Fruit fly (Drosophila melanogaster): ENCODE data around the gene CG18130.

CG18130 gene

DNA sequence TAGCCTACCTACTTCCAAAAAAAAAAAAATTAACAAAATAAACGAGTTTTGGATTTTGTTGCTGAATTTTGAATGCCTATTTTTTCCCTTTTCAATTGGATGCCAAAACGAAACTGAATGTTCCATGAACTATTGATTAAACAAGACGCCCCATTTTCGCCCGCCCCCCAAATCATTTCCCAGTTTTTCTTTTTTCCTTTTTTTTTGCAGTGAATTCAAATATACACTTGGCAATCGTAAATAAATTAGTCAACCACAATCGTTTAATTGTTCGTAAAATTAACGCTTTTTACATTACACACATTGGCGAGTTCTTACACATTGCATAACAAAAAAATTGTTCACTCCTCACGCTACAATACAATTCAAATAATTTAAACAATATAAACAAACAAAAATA lies at the start of gene CG18130:
TSS of gene CG18130 (minus strand) at position 101 of the 400 bp plus-strand sequence.
- TF ChIP-seq Clk (GFP tag; optimal IDR thresholded peaks at IDR 0.05) = no peak
- TF ChIP-seq CG12768 (GFP tag; optimal IDR thresholded peaks at IDR 0.05) = no peak
- TF ChIP-seq cnc (optimal IDR thresholded peaks at IDR 0.05) = no peak
- TF ChIP-seq CG14711 (tag; optimal IDR thresholded peaks at IDR 0.05) = no peak
- TF ChIP-seq toe (GFP tag; optimal IDR thresholded peaks at IDR 0.05) = no peak
- TF ChIP-seq CG33017 (tag; optimal IDR thresholded peaks at IDR 0.05) = no peak
- no peak for TF ChIP-seq CG7045 (GFP tag; optimal IDR thresholded peaks at IDR 0.05)
- no peak for TF ChIP-seq bab1 (GFP tag; optimal IDR thresholded peaks at IDR 0.05)
- TF ChIP-seq pad (GFP tag; optimal IDR thresholded peaks at IDR 0.05) = no peak
- TF ChIP-seq cic (GFP tag; optimal IDR thresholded peaks at IDR 0.05) = no peak
- no peak for TF ChIP-seq tj (GFP tag; optimal IDR thresholded peaks at IDR 0.05)
- no peak for TF ChIP-seq CG5204 (GFP tag; optimal IDR thresholded peaks at IDR 0.05)
- no peak for TF ChIP-seq CG7101 (tag; optimal IDR thresholded peaks at IDR 0.05)
- TF ChIP-seq ovo (GFP tag; optimal IDR thresholded peaks at IDR 0.05) = no peak
- no peak for TF ChIP-seq Mnt (GFP tag; optimal IDR thresholded peaks at IDR 0.05)

DNA sequence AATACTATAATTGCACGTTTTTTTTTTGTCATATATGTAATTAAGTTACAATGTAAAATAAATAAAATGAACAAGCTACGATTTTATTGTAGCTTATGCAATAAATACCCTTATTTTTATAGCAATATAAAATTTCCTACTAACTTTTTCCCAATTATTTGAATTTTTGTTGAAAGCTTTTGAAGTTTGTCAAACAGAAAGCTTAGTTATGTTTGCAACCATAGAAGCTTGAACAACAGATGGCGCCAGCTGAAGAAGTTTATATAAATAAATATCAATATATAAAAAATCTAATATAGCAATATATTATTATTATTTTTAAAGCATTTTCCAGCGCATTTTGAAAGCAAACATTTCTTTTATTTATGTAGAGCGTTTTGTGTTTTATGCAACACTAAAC lies 42.6 kb upstream of the CG18130 start:
- TF ChIP-seq CG5204 (GFP tag; optimal IDR thresholded peaks at IDR 0.05) = no peak
- peak; percentile 47 for TF ChIP-seq bab1 (GFP tag; optimal IDR thresholded peaks at IDR 0.05)
- TF ChIP-seq Clk (GFP tag; optimal IDR thresholded peaks at IDR 0.05) = no peak

- TF ChIP-seq CG5204 (GFP tag; optimal IDR thresholded peaks at IDR 0.05) = no peak
- TF ChIP-seq CG11617 (GFP tag; optimal IDR thresholded peaks at IDR 0.05) = no peak
- no peak for TF ChIP-seq Clk (GFP tag; optimal IDR thresholded peaks at IDR 0.05)
- TF ChIP-seq ovo (GFP tag; optimal IDR thresholded peaks at IDR 0.05) = no peak
- TF ChIP-seq pad (GFP tag; optimal IDR thresholded peaks at IDR 0.05) = no peak
- TF ChIP-seq Hr96 (GFP tag; optimal IDR thresholded peaks at IDR 0.05) = no peak
- TF ChIP-seq kay (GFP tag; ENCODE audit: borderline replicate concordance) = no peak
- no peak for TF ChIP-seq cic (GFP tag; optimal IDR thresholded peaks at IDR 0.05)
- TF ChIP-seq CG12768 (GFP tag; optimal IDR thresholded peaks at IDR 0.05) = no peak
- TF ChIP-seq CG7101 (tag; optimal IDR thresholded peaks at IDR 0.05) = no peak
- TF ChIP-seq tj (GFP tag; optimal IDR thresholded peaks at IDR 0.05) = no peak
- TF ChIP-seq Crg-1 (GFP tag; optimal IDR thresholded peaks at IDR 0.05) = no peak
- no peak for TF ChIP-seq bab1 (GFP tag; optimal IDR thresholded peaks at IDR 0.05)
- no peak for TF ChIP-seq CG14711 (tag; optimal IDR thresholded peaks at IDR 0.05)
These were observed 42.1 kb upstream of the CG18130 start for dm6 chrX:12034713-12035112.

DNA sequence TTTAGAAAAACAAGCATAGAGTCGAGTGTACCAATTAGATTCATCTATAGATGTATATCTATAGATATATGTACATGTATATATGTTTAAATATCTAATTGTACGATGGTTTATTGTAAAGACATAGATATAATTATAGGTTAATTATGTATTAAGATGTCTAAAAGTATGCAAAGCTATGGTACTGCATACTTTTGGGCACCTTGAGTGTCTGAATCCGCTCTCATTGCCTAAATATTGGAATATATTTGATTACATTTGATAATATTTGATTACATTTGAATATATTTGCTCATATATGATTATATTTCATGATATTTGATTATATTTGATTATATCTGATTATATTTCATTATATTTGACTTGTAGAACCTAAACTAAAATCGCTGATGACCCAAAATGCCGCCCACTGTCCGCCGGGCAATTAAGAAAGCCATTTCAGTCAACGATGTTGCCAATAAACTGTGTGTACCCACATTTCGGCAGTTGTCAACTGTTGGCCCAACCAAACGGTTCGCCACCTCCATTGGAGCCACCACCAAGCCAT lies 39.6 kb upstream of the CG18130 start, which contains the start of gene Cyp318a1:
TSS of gene Cyp318a1 (plus strand) at position 497 of the 547 bp plus-strand sequence.
- TF ChIP-seq kay (GFP tag; ENCODE audit: borderline replicate concordance) (no peak), Hr96 (GFP tag; optimal IDR thresholded peaks at IDR 0.05) (no peak), Crg-1 (GFP tag; optimal IDR thresholded peaks at IDR 0.05) (no peak), CG11617 (GFP tag; optimal IDR thresholded peaks at IDR 0.05) (no peak), CG7101 (tag; optimal IDR thresholded peaks at IDR 0.05) (no peak), ovo (GFP tag; optimal IDR thresholded peaks at IDR 0.05) (no peak), Mnt (GFP tag; optimal IDR thresholded peaks at IDR 0.05) (no peak), toe (GFP tag; optimal IDR thresholded peaks at IDR 0.05) (no peak), pad (GFP tag; optimal IDR thresholded peaks at IDR 0.05) (no peak), CG1620 (GFP tag; optimal IDR thresholded peaks at IDR 0.05) (no peak), Clk (GFP tag; optimal IDR thresholded peaks at IDR 0.05) (no peak), bab1 (GFP tag; optimal IDR thresholded peaks at IDR 0.05) (no peak), cic (GFP tag; optimal IDR thresholded peaks at IDR 0.05) (no peak), CG12768 (GFP tag; optimal IDR thresholded peaks at IDR 0.05) (no peak), CG7045 (GFP tag; optimal IDR thresholded peaks at IDR 0.05) (no peak), CG14711 (tag; optimal IDR thresholded peaks at IDR 0.05) (no peak), CG5204 (GFP tag; optimal IDR thresholded peaks at IDR 0.05) (no peak), CG33017 (tag; optimal IDR thresholded peaks at IDR 0.05) (no peak)

- no peak for TF ChIP-seq Clk (GFP tag; optimal IDR thresholded peaks at IDR 0.05)
- TF ChIP-seq toe (GFP tag; optimal IDR thresholded peaks at IDR 0.05) = no peak
- TF ChIP-seq CG14711 (tag; optimal IDR thresholded peaks at IDR 0.05) = peak; percentile 48
- no peak for TF ChIP-seq cnc (optimal IDR thresholded peaks at IDR 0.05)
- TF ChIP-seq pad (GFP tag; optimal IDR thresholded peaks at IDR 0.05) = no peak
- TF ChIP-seq ovo (GFP tag; optimal IDR thresholded peaks at IDR 0.05) = no peak
- no peak for TF ChIP-seq Mnt (GFP tag; optimal IDR thresholded peaks at IDR 0.05)
- peak; percentile 56 for TF ChIP-seq CG7101 (tag; optimal IDR thresholded peaks at IDR 0.05)
- TF ChIP-seq CG7045 (GFP tag; optimal IDR thresholded peaks at IDR 0.05) = no peak
- TF ChIP-seq CG1620 (GFP tag; optimal IDR thresholded peaks at IDR 0.05) = no peak
- TF ChIP-seq CG5204 (GFP tag; optimal IDR thresholded peaks at IDR 0.05) = no peak
- TF ChIP-seq Crg-1 (GFP tag; optimal IDR thresholded peaks at IDR 0.05) = no peak
- TF ChIP-seq CG33017 (tag; optimal IDR thresholded peaks at IDR 0.05) = peak; percentile 60
- no peak for TF ChIP-seq CG12768 (GFP tag; optimal IDR thresholded peaks at IDR 0.05)
- TF ChIP-seq kay (GFP tag; ENCODE audit: borderline replicate concordance) = no peak
- no peak for TF ChIP-seq CG11617 (GFP tag; optimal IDR thresholded peaks at IDR 0.05)
- no peak for TF ChIP-seq bab1 (GFP tag; optimal IDR thresholded peaks at IDR 0.05)
These were observed 38.8 kb upstream of the CG18130 start, which contains the start of gene Cyp311a1 for dm6 chrX:12031400-12031799. Cyp311a1 (minus strand) TSS chrX:12031465.

- TF ChIP-seq Mnt (GFP tag; optimal IDR thresholded peaks at IDR 0.05) (peak; percentile 74), CG7101 (tag; optimal IDR thresholded peaks at IDR 0.05) (no peak), CG7045 (GFP tag; optimal IDR thresholded peaks at IDR 0.05) (no peak), bab1 (GFP tag; optimal IDR thresholded peaks at IDR 0.05) (peak; percentile 38)
These were observed 36.4 kb upstream of the CG18130 start, which contains the start of gene Usp7 for dm6 chrX:12028825-12029514. Usp7 (minus strand) TSS chrX:12029032.
